Worm (Caenorhabditis elegans): ENCODE measurements around the gene heh-1.

heh-1 gene

ce11 chrIII:3242379-3242778 lies 43.1 kb upstream of the heh-1 start:
- TF ChIP-seq mls-2 (tag; optimal IDR thresholded peaks at IDR 0.05), result no peak
- TF ChIP-seq snpc-4 (tag; optimal IDR thresholded peaks at IDR 0.05), result no peak
- no peak for TF ChIP-seq bed-3 (GFP tag; optimal IDR thresholded peaks at IDR 0.05)
- no peak for TF ChIP-seq nhr-76 (tag; optimal IDR thresholded peaks at IDR 0.05)

ce11 chrIII:3241943-3242342 lies 42.6 kb upstream of the heh-1 start:
- TF ChIP-seq zip-8 (tag; optimal IDR thresholded peaks at IDR 0.05), result no peak
- no peak for TF ChIP-seq hlh-1 (tag; optimal IDR thresholded peaks at IDR 0.05)
- TF ChIP-seq sptf-1 (tag; optimal IDR thresholded peaks at IDR 0.05), result no peak
- TF ChIP-seq unc-120 (tag; optimal IDR thresholded peaks at IDR 0.05; ENCODE audit: poor library complexity, severe bottlenecking), result no peak
- no peak for TF ChIP-seq blmp-1 (tag; optimal IDR thresholded peaks at IDR 0.05)
- TF ChIP-seq nhr-28 (tag; optimal IDR thresholded peaks at IDR 0.05), result no peak
- TF ChIP-seq ceh-43 (GFP tag; optimal IDR thresholded peaks at IDR 0.05), result no peak
- no peak for TF ChIP-seq mls-2 (tag; optimal IDR thresholded peaks at IDR 0.05)
- TF ChIP-seq unc-62 (GFP tag; optimal IDR thresholded peaks at IDR 0.05), result no peak
- no peak for TF ChIP-seq lin-13 (tag; optimal IDR thresholded peaks at IDR 0.05)
- no peak for TF ChIP-seq mep-1 (tag; optimal IDR thresholded peaks at IDR 0.05)
- TF ChIP-seq elt-3 (tag; optimal IDR thresholded peaks at IDR 0.05), result no peak
- TF ChIP-seq M03D4.4 (tag; optimal IDR thresholded peaks at IDR 0.05), result no peak
- TF ChIP-seq bed-3 (GFP tag; optimal IDR thresholded peaks at IDR 0.05), result no peak
- no peak for TF ChIP-seq snpc-4 (tag; optimal IDR thresholded peaks at IDR 0.05)
- TF ChIP-seq mab-5 (tag; optimal IDR thresholded peaks at IDR 0.05), result no peak
- TF ChIP-seq nhr-76 (tag; optimal IDR thresholded peaks at IDR 0.05), result no peak
- TF ChIP-seq ceh-39 (tag; optimal IDR thresholded peaks at IDR 0.05), result no peak
- no peak for TF ChIP-seq elt-1 (tag; optimal IDR thresholded peaks at IDR 0.05; ENCODE audit: borderline replicate concordance, insufficient read depth)

ce11 chrIII:3241361-3241760 lies 42.0 kb upstream of the heh-1 start:
- no peak for TF ChIP-seq ces-1 (GFP tag; optimal IDR thresholded peaks at IDR 0.05)
- no peak for TF ChIP-seq nhr-12 (tag; optimal IDR thresholded peaks at IDR 0.05)
- no peak for TF ChIP-seq nhr-28 (tag; optimal IDR thresholded peaks at IDR 0.05)
- TF ChIP-seq ztf-11 (tag; optimal IDR thresholded peaks at IDR 0.05), result no peak
- TF ChIP-seq sem-2 (GFP tag; optimal IDR thresholded peaks at IDR 0.05), result no peak
- no peak for TF ChIP-seq bed-3 (GFP tag; optimal IDR thresholded peaks at IDR 0.05)

- TF ChIP-seq elt-3 (tag; optimal IDR thresholded peaks at IDR 0.05) (no peak), lsy-2 (tag; optimal IDR thresholded peaks at IDR 0.05) (no peak), flh-1 (GFP tag; optimal IDR thresholded peaks at IDR 0.05) (no peak), nhr-76 (tag; optimal IDR thresholded peaks at IDR 0.05) (no peak), elt-1 (tag; optimal IDR thresholded peaks at IDR 0.05; ENCODE audit: borderline replicate concordance, insufficient read depth) (no peak)
These were observed 41.6 kb upstream of the heh-1 start for ce11 chrIII:3240893-3241292.

- TF ChIP-seq mls-2 (tag; optimal IDR thresholded peaks at IDR 0.05), result no peak
- TF ChIP-seq pha-4 (tag; optimal IDR thresholded peaks at IDR 0.05), result no peak
- TF ChIP-seq nhr-76 (tag; optimal IDR thresholded peaks at IDR 0.05), result no peak
- TF ChIP-seq elt-3 (tag; optimal IDR thresholded peaks at IDR 0.05), result no peak
- no peak for TF ChIP-seq mab-5 (tag; optimal IDR thresholded peaks at IDR 0.05)
- TF ChIP-seq sptf-1 (tag; optimal IDR thresholded peaks at IDR 0.05), result no peak
- TF ChIP-seq bed-3 (GFP tag; optimal IDR thresholded peaks at IDR 0.05), result no peak
- no peak for TF ChIP-seq ham-2 (GFP tag; optimal IDR thresholded peaks at IDR 0.05)
- TF ChIP-seq ces-1 (GFP tag; optimal IDR thresholded peaks at IDR 0.05), result no peak
- TF ChIP-seq lin-32 (GFP tag; optimal IDR thresholded peaks at IDR 0.05), result no peak
- no peak for TF ChIP-seq ztf-11 (tag; optimal IDR thresholded peaks at IDR 0.05)
- TF ChIP-seq sem-2 (GFP tag; optimal IDR thresholded peaks at IDR 0.05), result no peak
- TF ChIP-seq mep-1 (tag; optimal IDR thresholded peaks at IDR 0.05), result no peak
- no peak for TF ChIP-seq M03D4.4 (tag; optimal IDR thresholded peaks at IDR 0.05)
- TF ChIP-seq elt-1 (tag; optimal IDR thresholded peaks at IDR 0.05; ENCODE audit: borderline replicate concordance, insufficient read depth), result no peak
- no peak for TF ChIP-seq drap-1 (GFP tag; optimal IDR thresholded peaks at IDR 0.05)
- no peak for TF ChIP-seq unc-120 (tag; optimal IDR thresholded peaks at IDR 0.05; ENCODE audit: poor library complexity, severe bottlenecking)
- TF ChIP-seq nhr-2 (tag; optimal IDR thresholded peaks at IDR 0.05), result no peak
These were observed 33.4 kb upstream of the heh-1 start, which contains the start of gene Y53G8AL.1 for ce11 chrIII:3232650-3233152. Gene Y53G8AL.1, plus strand, starts transcription at chrIII:3233102.

Data from whole organism, mixed stage, embryonic.